Fruit fly (Drosophila melanogaster): ENCODE results near the gene CG6793.

The CG6793 gene

DNA sequence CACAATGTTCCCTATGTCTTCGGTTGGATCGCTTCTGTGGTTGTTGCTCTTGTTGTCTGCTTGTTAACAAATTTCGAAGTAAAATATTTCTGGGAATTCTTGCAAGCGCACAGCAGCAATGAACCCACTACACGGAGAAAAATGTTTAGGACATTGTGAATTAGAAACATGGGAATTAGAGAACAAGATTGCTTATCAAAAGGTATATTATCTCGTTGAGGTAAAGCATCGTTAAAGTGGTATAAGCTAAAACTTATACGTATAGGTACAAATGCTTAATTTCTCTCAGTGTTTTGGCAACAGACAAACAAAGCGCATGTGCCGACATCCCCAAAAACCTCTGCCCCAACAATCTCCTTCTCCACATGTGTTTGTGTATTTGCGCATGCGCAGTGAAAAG, 11.5 kb downstream of the CG6793 start (continued):
- no peak for TF ChIP-seq ato (GFP tag; IDR thresholded peaks at IDR 0.05; ENCODE audit: partially characterized antibody)
- TF ChIP-seq CG3065 (GFP tag; optimal IDR thresholded peaks at IDR 0.05) = no peak
- TF ChIP-seq CG2678 (tag; optimal IDR thresholded peaks at IDR 0.05) = peak; percentile 30
- peak; percentile 66; the same call in 1 of the 3 replicates for TF ChIP-seq otp (GFP tag; IDR thresholded peaks at IDR 0.05)
- no peak for TF ChIP-seq vnd (GFP tag; IDR thresholded peaks at IDR 0.05; ENCODE audit: partially characterized antibody)
- 0 out of 2 replicates have a peak, but pooled peaks have one; percentile 16 for TF ChIP-seq ap (GFP tag; IDR thresholded peaks at IDR 0.05)
- TF ChIP-seq p53 (GFP tag; optimal IDR thresholded peaks at IDR 0.05) = no peak
- peak; percentile 52 for TF ChIP-seq CG11504 (tag; optimal IDR thresholded peaks at IDR 0.05)
- no peak for TF ChIP-seq NC2β (GFP tag; optimal IDR thresholded peaks at IDR 0.05)
- TF ChIP-seq CG4404 (GFP tag; IDR thresholded peaks at IDR 0.05) = no peak
- no peak for TF ChIP-seq cato (GFP tag; optimal IDR thresholded peaks at IDR 0.05; ENCODE audit: borderline replicate concordance)
- TF ChIP-seq CG2875 (GFP tag; optimal IDR thresholded peaks at IDR 0.05) = peak; percentile 44
- TF ChIP-seq CG2199 (GFP tag; IDR thresholded peaks at IDR 0.05) = no peak
- no peak for TF ChIP-seq chm (GFP tag; IDR thresholded peaks at IDR 0.05)
- TF ChIP-seq CG14965 (GFP tag; optimal IDR thresholded peaks at IDR 0.05; ENCODE audit: borderline replicate concordance) = no peak
- TF ChIP-seq ac (GFP tag; optimal IDR thresholded peaks at IDR 0.05) = no peak
- no peak for TF ChIP-seq CG34422 (GFP tag; IDR thresholded peaks at IDR 0.05)
- no peak for TF ChIP-seq BEAF-32 (GFP tag; optimal IDR thresholded peaks at IDR 0.05)
- no peak for TF ChIP-seq C15 (GFP tag; IDR thresholded peaks at IDR 0.05)
- TF ChIP-seq Fer2 (tag; optimal IDR thresholded peaks at IDR 0.05) = no peak
- TF ChIP-seq br (optimal IDR thresholded peaks at IDR 0.05) = no peak
- no peak for TF ChIP-seq Spps (tag; optimal IDR thresholded peaks at IDR 0.05)
- TF ChIP-seq grau (tag; optimal IDR thresholded peaks at IDR 0.05) = peak; percentile 25
- TF ChIP-seq CG18476 (GFP tag; optimal IDR thresholded peaks at IDR 0.05) = peak; percentile 27
- TF ChIP-seq Hr78 (GFP tag; optimal IDR thresholded peaks at IDR 0.05) = peak in 1 of 2 experiments; percentile 24
- TF ChIP-seq dan (GFP tag; IDR thresholded peaks at IDR 0.05) = no peak
- TF ChIP-seq CG8944 (GFP tag; optimal IDR thresholded peaks at IDR 0.05) = peak; percentile 5
- TF ChIP-seq ind (GFP tag; optimal IDR thresholded peaks at IDR 0.05) = peak; percentile 16
- no peak for TF ChIP-seq CG15073 (GFP tag; optimal IDR thresholded peaks at IDR 0.05)
- TF ChIP-seq ATbp (GFP tag; optimal IDR thresholded peaks at IDR 0.05) = peak; percentile 70
- TF ChIP-seq CG11398 (GFP tag; optimal IDR thresholded peaks at IDR 0.05) = no peak
- no peak for TF ChIP-seq CG13123 (GFP tag; optimal IDR thresholded peaks at IDR 0.05)
- no peak for TF ChIP-seq fd3F (GFP tag; optimal IDR thresholded peaks at IDR 0.05)
- peak; percentile 22 for TF ChIP-seq CG15601 (tag; optimal IDR thresholded peaks at IDR 0.05)
- peak; percentile 39 for TF ChIP-seq jing (GFP tag; optimal IDR thresholded peaks at IDR 0.05)
- no peak for TF ChIP-seq HmgZ (tag; optimal IDR thresholded peaks at IDR 0.05)
- peak; percentile 37 for TF ChIP-seq Sry-δ (GFP tag; optimal IDR thresholded peaks at IDR 0.05)
- peak; percentile 16 for TF ChIP-seq CG16863 (GFP tag; optimal IDR thresholded peaks at IDR 0.05)
- no peak for TF ChIP-seq psq (GFP tag; optimal IDR thresholded peaks at IDR 0.05)
- TF ChIP-seq Atf3 (GFP tag; optimal IDR thresholded peaks at IDR 0.05) = no peak
- peak; percentile 4 for TF ChIP-seq maf-S (GFP tag; optimal IDR thresholded peaks at IDR 0.05)
- 0 out of 3 replicates have a peak, but pooled peaks have one; percentile 45 for TF ChIP-seq CG11093 (GFP tag; IDR thresholded peaks at IDR 0.05)
- TF ChIP-seq CG3847 (GFP tag; IDR thresholded peaks at IDR 0.05) = no peak
- TF ChIP-seq croc (GFP tag; conservative IDR thresholded peaks at IDR 0.05) = no peak; the same call in 2 of the 3 replicates
- peak; percentile 53 for TF ChIP-seq pb (GFP tag; optimal IDR thresholded peaks at IDR 0.05)
- no peak for TF ChIP-seq TFAM (GFP tag; optimal IDR thresholded peaks at IDR 0.05)
- no peak for TF ChIP-seq CG6654 (GFP tag; optimal IDR thresholded peaks at IDR 0.05)
- no peak for TF ChIP-seq D (optimal IDR thresholded peaks at IDR 0.05)
- TF ChIP-seq D (GFP tag; optimal IDR thresholded peaks at IDR 0.05) = peak; percentile 57
- no peak for TF ChIP-seq YL-1 (GFP tag; optimal IDR thresholded peaks at IDR 0.05)
- no peak for TF ChIP-seq zf30C (GFP tag; optimal IDR thresholded peaks at IDR 0.05)
- peak; percentile 37; the same call in 1 of the 2 replicates for TF ChIP-seq CG31441 (GFP tag; IDR thresholded peaks at IDR 0.05)
